Worm (Caenorhabditis elegans): ENCODE results near the gene C05C9.3.

The C05C9.3 gene

ce11 chrX:11151494-11151893, 1.1 kb downstream of the C05C9.3 start:
- TF ChIP-seq ceh-83 (GFP tag; optimal IDR thresholded peaks at IDR 0.05): no peak
- no peak for TF ChIP-seq elt-1 (tag; optimal IDR thresholded peaks at IDR 0.05; ENCODE audit: borderline replicate concordance, insufficient read depth)
- TF ChIP-seq ztf-11 (tag; optimal IDR thresholded peaks at IDR 0.05): no peak
- TF ChIP-seq blmp-1 (tag; optimal IDR thresholded peaks at IDR 0.05): no peak
- TF ChIP-seq pha-4 (tag; optimal IDR thresholded peaks at IDR 0.05): no peak
- no peak for TF ChIP-seq lin-13 (tag; optimal IDR thresholded peaks at IDR 0.05)

- TF ChIP-seq lin-32 (GFP tag; optimal IDR thresholded peaks at IDR 0.05) (no peak), nhr-12 (tag; optimal IDR thresholded peaks at IDR 0.05) (no peak), cnd-1 (tag; optimal IDR thresholded peaks at IDR 0.05) (no peak), unc-39 (tag; optimal IDR thresholded peaks at IDR 0.05) (no peak), mab-5 (tag; optimal IDR thresholded peaks at IDR 0.05) (no peak), snpc-4 (tag; optimal IDR thresholded peaks at IDR 0.05) (no peak), elt-1 (tag; optimal IDR thresholded peaks at IDR 0.05; ENCODE audit: borderline replicate concordance, insufficient read depth) (peak; percentile 15), flh-1 (GFP tag; optimal IDR thresholded peaks at IDR 0.05) (no peak), tbx-8 (GFP tag; optimal IDR thresholded peaks at IDR 0.05) (no peak)
Observed at ce11 chrX:11137632-11138031, 15.0 kb downstream of the C05C9.3 start.

ce11 chrX:11136988-11137387, 15.6 kb downstream of the C05C9.3 start:
- no peak for TF ChIP-seq ceh-83 (GFP tag; optimal IDR thresholded peaks at IDR 0.05)

- TF ChIP-seq cnd-1 (tag; optimal IDR thresholded peaks at IDR 0.05) (no peak), ceh-39 (tag; optimal IDR thresholded peaks at IDR 0.05) (no peak), sem-2 (GFP tag; optimal IDR thresholded peaks at IDR 0.05) (no peak), bed-3 (GFP tag; optimal IDR thresholded peaks at IDR 0.05) (no peak), pha-4 (tag; optimal IDR thresholded peaks at IDR 0.05) (no peak), hlh-1 (tag; optimal IDR thresholded peaks at IDR 0.05) (no peak), elt-3 (tag; optimal IDR thresholded peaks at IDR 0.05) (no peak), ceh-83 (GFP tag; optimal IDR thresholded peaks at IDR 0.05) (no peak), lin-13 (tag; optimal IDR thresholded peaks at IDR 0.05) (no peak), mab-5 (tag; optimal IDR thresholded peaks at IDR 0.05) (no peak), elt-1 (tag; optimal IDR thresholded peaks at IDR 0.05; ENCODE audit: borderline replicate concordance, insufficient read depth) (no peak), unc-39 (tag; optimal IDR thresholded peaks at IDR 0.05) (no peak), nhr-2 (tag; optimal IDR thresholded peaks at IDR 0.05) (no peak), unc-62 (GFP tag; optimal IDR thresholded peaks at IDR 0.05) (no peak), snpc-4 (tag; optimal IDR thresholded peaks at IDR 0.05) (no peak), ham-2 (GFP tag; optimal IDR thresholded peaks at IDR 0.05) (no peak), lin-32 (GFP tag; optimal IDR thresholded peaks at IDR 0.05) (no peak)
Observed at ce11 chrX:11134750-11135394, 17.7 kb downstream of the C05C9.3 start.

ce11 chrX:11132260-11132659, 20.4 kb downstream of the C05C9.3 start:
- TF ChIP-seq elt-1 (tag; optimal IDR thresholded peaks at IDR 0.05; ENCODE audit: borderline replicate concordance, insufficient read depth): no peak
- no peak for TF ChIP-seq ceh-83 (GFP tag; optimal IDR thresholded peaks at IDR 0.05)
- TF ChIP-seq nhr-237 (tag; optimal IDR thresholded peaks at IDR 0.05): no peak
- TF ChIP-seq flh-1 (GFP tag; optimal IDR thresholded peaks at IDR 0.05): no peak
- no peak for TF ChIP-seq unc-39 (tag; optimal IDR thresholded peaks at IDR 0.05)
- TF ChIP-seq snpc-4 (tag; optimal IDR thresholded peaks at IDR 0.05): no peak
- no peak for TF ChIP-seq pha-4 (tag; optimal IDR thresholded peaks at IDR 0.05)
- TF ChIP-seq hlh-1 (tag; optimal IDR thresholded peaks at IDR 0.05): no peak
- TF ChIP-seq tbx-8 (GFP tag; optimal IDR thresholded peaks at IDR 0.05): no peak
- TF ChIP-seq nhr-12 (tag; optimal IDR thresholded peaks at IDR 0.05): no peak
- no peak for TF ChIP-seq unc-120 (tag; optimal IDR thresholded peaks at IDR 0.05; ENCODE audit: poor library complexity, severe bottlenecking)
- TF ChIP-seq sptf-1 (tag; optimal IDR thresholded peaks at IDR 0.05): no peak
- no peak for TF ChIP-seq nhr-28 (tag; optimal IDR thresholded peaks at IDR 0.05)
- no peak for TF ChIP-seq lin-13 (tag; optimal IDR thresholded peaks at IDR 0.05)
- TF ChIP-seq mls-2 (tag; optimal IDR thresholded peaks at IDR 0.05): no peak

- TF ChIP-seq ham-2 (GFP tag; optimal IDR thresholded peaks at IDR 0.05): no peak
- TF ChIP-seq blmp-1 (tag; optimal IDR thresholded peaks at IDR 0.05): no peak
- TF ChIP-seq mep-1 (tag; optimal IDR thresholded peaks at IDR 0.05): no peak
- no peak for TF ChIP-seq ceh-83 (GFP tag; optimal IDR thresholded peaks at IDR 0.05)
- TF ChIP-seq lin-13 (tag; optimal IDR thresholded peaks at IDR 0.05): no peak
- no peak for TF ChIP-seq ztf-11 (tag; optimal IDR thresholded peaks at IDR 0.05)
- no peak for TF ChIP-seq elt-3 (tag; optimal IDR thresholded peaks at IDR 0.05)
- no peak for TF ChIP-seq nhr-12 (tag; optimal IDR thresholded peaks at IDR 0.05)
- TF ChIP-seq nhr-237 (tag; optimal IDR thresholded peaks at IDR 0.05): no peak
- TF ChIP-seq mab-5 (tag; optimal IDR thresholded peaks at IDR 0.05): no peak
- no peak for TF ChIP-seq sptf-1 (tag; optimal IDR thresholded peaks at IDR 0.05)
- TF ChIP-seq bed-3 (GFP tag; optimal IDR thresholded peaks at IDR 0.05): no peak
- no peak for TF ChIP-seq nhr-76 (tag; optimal IDR thresholded peaks at IDR 0.05)
- TF ChIP-seq elt-1 (tag; optimal IDR thresholded peaks at IDR 0.05; ENCODE audit: borderline replicate concordance, insufficient read depth): no peak
- no peak for TF ChIP-seq ceh-39 (tag; optimal IDR thresholded peaks at IDR 0.05)
- TF ChIP-seq ceh-43 (GFP tag; optimal IDR thresholded peaks at IDR 0.05): no peak
- no peak for TF ChIP-seq hlh-1 (tag; optimal IDR thresholded peaks at IDR 0.05)
- no peak for TF ChIP-seq snpc-4 (tag; optimal IDR thresholded peaks at IDR 0.05)
- no peak for TF ChIP-seq M03D4.4 (tag; optimal IDR thresholded peaks at IDR 0.05)
Observed at ce11 chrX:11126259-11126658, 26.4 kb downstream of the C05C9.3 start.

Data from whole organism, mixed stage, embryonic.